Worm (Caenorhabditis elegans) whole organism, L4/young adult: ENCODE measurements around the gene W06E11.1.

Experiments
- W03F9.2 ChIP-seq: fragments of 150-350 bp; optimal IDR thresholded peaks from 2 replicates; lab custom pipeline; 2014; ENCODE audit warnings: missing biosample characterization, missing genetic modification characterization
- dao-5 ChIP-seq: sonication (generic microtip); optimal IDR thresholded peaks from 2 replicates; lab custom pipeline; 2016; ENCODE audit warnings: missing genotype, missing genetic modification characterization, moderate library complexity, missing compliant biosample characterization
- him-1 ChIP-seq: sonication (generic microtip); optimal IDR thresholded peaks from 2 replicates; lab custom pipeline; 2016; ENCODE audit warnings: missing genotype, missing genetic modification reagents, missing genetic modification characterization, missing compliant biosample characterization

DNA sequence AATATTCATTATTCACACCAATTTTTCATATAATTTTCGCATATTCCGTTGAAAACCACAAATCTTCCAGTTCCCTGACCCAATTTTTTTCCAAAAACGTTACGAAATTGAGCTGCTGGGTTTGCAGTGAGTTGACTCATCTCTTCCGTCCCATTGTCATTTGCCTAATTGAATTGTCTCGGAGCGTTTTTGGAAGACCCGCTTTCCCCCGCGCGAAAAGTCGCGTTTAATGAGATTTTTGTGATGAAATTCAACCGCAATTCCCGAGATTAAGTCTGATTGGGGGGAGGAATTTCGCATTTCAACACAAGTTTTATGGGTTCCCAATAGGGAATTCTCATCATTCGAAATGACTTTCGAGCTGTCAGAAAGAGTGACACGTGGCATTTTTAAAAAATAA lies 30.0 kb upstream of the W06E11.1 start:
- TF ChIP-seq him-1 (tag; lab: Kevin White, UChicago), result no peak
- TF ChIP-seq dao-5 (tag; lab: Kevin White, UChicago), result no peak
- no peak for TF ChIP-seq W03F9.2 (tag; lab: Kevin White, UChicago)
